Worm (Caenorhabditis elegans): Measurements from ENCODE around the gene srw-68.

Gene srw-68

ce11 chrV:7436509-7436908, 10.0 kb upstream of the srw-68 start:
- TF ChIP-seq hmg-4 (GFP tag; optimal IDR thresholded peaks at IDR 0.05): no peak
- TF ChIP-seq hnd-1 (tag; optimal IDR thresholded peaks at IDR 0.05): no peak
- TF ChIP-seq sea-1 (GFP tag; conservative IDR thresholded peaks at IDR 0.05): no peak
- no peak for TF ChIP-seq B0310.2 (tag; optimal IDR thresholded peaks at IDR 0.05)
- TF ChIP-seq tra-4 (tag; optimal IDR thresholded peaks at IDR 0.05): no peak
- no peak for TF ChIP-seq tbx-37 (GFP tag; conservative IDR thresholded peaks at IDR 0.05)
- TF ChIP-seq tbx-11 (GFP tag; IDR thresholded peaks at IDR 0.05): no peak
- TF ChIP-seq ceh-13 (GFP tag; optimal IDR thresholded peaks at IDR 0.05): no peak
- no peak for TF ChIP-seq hmbx-1 (tag; optimal IDR thresholded peaks at IDR 0.05)
- no peak for TF ChIP-seq F13C5.2 (tag; optimal IDR thresholded peaks at IDR 0.05)
- TF ChIP-seq flt-1 (GFP tag; IDR thresholded peaks at IDR 0.05): no peak
- TF ChIP-seq ceh-36 (tag; optimal IDR thresholded peaks at IDR 0.05): no peak
- TF ChIP-seq pes-1 (GFP tag; IDR thresholded peaks at IDR 0.05): no peak
- TF ChIP-seq ets-7 (tag; optimal IDR thresholded peaks at IDR 0.05): no peak
- TF ChIP-seq scrt-1 (GFP tag; IDR thresholded peaks at IDR 0.05): no peak

- no peak for TF ChIP-seq ceh-36 (tag; optimal IDR thresholded peaks at IDR 0.05)
- TF ChIP-seq B0310.2 (tag; optimal IDR thresholded peaks at IDR 0.05): no peak
- no peak for TF ChIP-seq pes-1 (GFP tag; IDR thresholded peaks at IDR 0.05)
- no peak for TF ChIP-seq tbx-11 (GFP tag; IDR thresholded peaks at IDR 0.05)
- TF ChIP-seq hmbx-1 (tag; optimal IDR thresholded peaks at IDR 0.05): no peak
- TF ChIP-seq sea-1 (GFP tag; conservative IDR thresholded peaks at IDR 0.05): no peak
- no peak for TF ChIP-seq scrt-1 (GFP tag; IDR thresholded peaks at IDR 0.05)
- TF ChIP-seq tbx-37 (GFP tag; conservative IDR thresholded peaks at IDR 0.05): no peak
- no peak for TF ChIP-seq flt-1 (GFP tag; IDR thresholded peaks at IDR 0.05)
- no peak for TF ChIP-seq hnd-1 (tag; optimal IDR thresholded peaks at IDR 0.05)
- no peak for TF ChIP-seq tra-4 (tag; optimal IDR thresholded peaks at IDR 0.05)
- TF ChIP-seq aly-1 (tag; optimal IDR thresholded peaks at IDR 0.05): no peak
- no peak for TF ChIP-seq ets-7 (tag; optimal IDR thresholded peaks at IDR 0.05)
- no peak for TF ChIP-seq ceh-13 (GFP tag; optimal IDR thresholded peaks at IDR 0.05)
- no peak for TF ChIP-seq hmg-4 (GFP tag; optimal IDR thresholded peaks at IDR 0.05)
- no peak for TF ChIP-seq ama-1 (optimal IDR thresholded peaks at IDR 0.05)
- TF ChIP-seq F13C5.2 (tag; optimal IDR thresholded peaks at IDR 0.05): no peak
Measured at ce11 chrV:7435376-7436204, 9.1 kb upstream of the srw-68 start, which contains the start of the genes ddo-2 and F25E5.8. Gene ddo-2, minus strand, starts transcription at chrV:7435705. Gene F25E5.8, plus strand, starts transcription at chrV:7435930.

ce11 chrV:7434805-7435363, 8.4 kb upstream of the srw-68 start:
- TF ChIP-seq hnd-1 (tag; optimal IDR thresholded peaks at IDR 0.05): no peak
- no peak for TF ChIP-seq scrt-1 (GFP tag; IDR thresholded peaks at IDR 0.05)
- no peak for TF ChIP-seq ceh-13 (GFP tag; optimal IDR thresholded peaks at IDR 0.05)

ce11 chrV:7432441-7433146, 6.1 kb upstream of the srw-68 start:
- TF ChIP-seq ceh-36 (tag; optimal IDR thresholded peaks at IDR 0.05) (no peak), hmg-4 (GFP tag; optimal IDR thresholded peaks at IDR 0.05) (no peak), scrt-1 (GFP tag; IDR thresholded peaks at IDR 0.05) (no peak), F13C5.2 (tag; optimal IDR thresholded peaks at IDR 0.05) (no peak), flt-1 (GFP tag; IDR thresholded peaks at IDR 0.05) (no peak), tbx-37 (GFP tag; conservative IDR thresholded peaks at IDR 0.05) (no peak), hnd-1 (tag; optimal IDR thresholded peaks at IDR 0.05) (no peak), ama-1 (optimal IDR thresholded peaks at IDR 0.05) (no peak), tra-4 (tag; optimal IDR thresholded peaks at IDR 0.05) (no peak), ceh-13 (GFP tag; optimal IDR thresholded peaks at IDR 0.05) (no peak), hmbx-1 (tag; optimal IDR thresholded peaks at IDR 0.05) (no peak), ets-7 (tag; optimal IDR thresholded peaks at IDR 0.05) (no peak), pes-1 (GFP tag; IDR thresholded peaks at IDR 0.05) (no peak), sea-1 (GFP tag; conservative IDR thresholded peaks at IDR 0.05) (no peak), B0310.2 (tag; optimal IDR thresholded peaks at IDR 0.05) (no peak), tbx-11 (GFP tag; IDR thresholded peaks at IDR 0.05) (no peak), aly-1 (tag; optimal IDR thresholded peaks at IDR 0.05) (no peak)

- TF ChIP-seq ets-7 (tag; optimal IDR thresholded peaks at IDR 0.05) (no peak), hnd-1 (tag; optimal IDR thresholded peaks at IDR 0.05) (no peak), tbx-11 (GFP tag; IDR thresholded peaks at IDR 0.05) (no peak), tra-4 (tag; optimal IDR thresholded peaks at IDR 0.05) (no peak), F13C5.2 (tag; optimal IDR thresholded peaks at IDR 0.05) (no peak), scrt-1 (GFP tag; IDR thresholded peaks at IDR 0.05) (no peak), hmg-4 (GFP tag; optimal IDR thresholded peaks at IDR 0.05) (no peak), ama-1 (optimal IDR thresholded peaks at IDR 0.05) (no peak), sea-1 (GFP tag; conservative IDR thresholded peaks at IDR 0.05) (no peak), ceh-13 (GFP tag; optimal IDR thresholded peaks at IDR 0.05) (no peak), tbx-37 (GFP tag; conservative IDR thresholded peaks at IDR 0.05) (no peak), hmbx-1 (tag; optimal IDR thresholded peaks at IDR 0.05) (no peak), flt-1 (GFP tag; IDR thresholded peaks at IDR 0.05) (no peak)
Measured at ce11 chrV:7431016-7431415, 4.5 kb upstream of the srw-68 start, which contains the start of gene srw-71. Gene srw-71, minus strand, starts transcription at chrV:7431116.

- TF ChIP-seq B0310.2 (tag; optimal IDR thresholded peaks at IDR 0.05) (no peak), ets-7 (tag; optimal IDR thresholded peaks at IDR 0.05) (no peak), sea-1 (GFP tag; conservative IDR thresholded peaks at IDR 0.05) (no peak), hnd-1 (tag; optimal IDR thresholded peaks at IDR 0.05) (no peak), hmbx-1 (tag; optimal IDR thresholded peaks at IDR 0.05) (no peak), scrt-1 (GFP tag; IDR thresholded peaks at IDR 0.05) (no peak), ama-1 (optimal IDR thresholded peaks at IDR 0.05) (no peak), tbx-37 (GFP tag; conservative IDR thresholded peaks at IDR 0.05) (no peak), flt-1 (GFP tag; IDR thresholded peaks at IDR 0.05) (no peak), tbx-11 (GFP tag; IDR thresholded peaks at IDR 0.05) (no peak), F13C5.2 (tag; optimal IDR thresholded peaks at IDR 0.05) (no peak), pes-1 (GFP tag; IDR thresholded peaks at IDR 0.05) (no peak)
Measured at ce11 chrV:7428880-7429279, 2.4 kb upstream of the srw-68 start, which contains the start of gene srw-69. Gene srw-69, minus strand, starts transcription at chrV:7428980.

Data from whole organism, early embryonic.